Worm (Caenorhabditis elegans) whole organism, young adult: Measurements from ENCODE around the gene R02F2.9.

Experiments
- B0035.1 ChIP-seq: sonication (generic microtip); optimal IDR thresholded peaks from 2 replicates; lab custom pipeline; 2016; ENCODE audit warnings: missing genetic modification characterization, mild to moderate bottlenecking, missing compliant biosample characterization, missing genotype, missing genetic modification reagents
- B0336.3 ChIP-seq: fragments of 200-800 bp; sonication (Bioruptor generic); IDR thresholded peaks from 2 replicates; pipeline ENCODE4 v1.3.6; 2022; ENCODE audit warnings: missing genetic modification characterization, missing compliant biosample characterization
- F22D6.2 ChIP-seq: sonication (generic microtip); optimal IDR thresholded peaks from 2 replicates; lab custom pipeline; 2016; ENCODE audit warnings: mild to moderate bottlenecking, missing genetic modification characterization, missing compliant biosample characterization
- F23B12.7 ChIP-seq: sonication (generic microtip); optimal IDR thresholded peaks from 2 replicates; lab custom pipeline; 2017; ENCODE audit warnings: missing genetic modification characterization, mild to moderate bottlenecking, missing compliant biosample characterization, antibody characterized with exemption, moderate library complexity; ENCODE audit not compliant: insufficient read depth
- F33H1.4 ChIP-seq: fragments of 200-800 bp; sonication (Bioruptor generic); IDR thresholded peaks from 2 replicates; pipeline ENCODE4 v1.3.6; 2022; ENCODE audit warnings: missing genetic modification reagents, missing genetic modification characterization, missing compliant biosample characterization
- F52B5.7 ChIP-seq: sonication (generic microtip); optimal IDR thresholded peaks from 2 replicates; lab custom pipeline; 2016; ENCODE audit warnings: mild to moderate bottlenecking, missing genetic modification characterization, missing compliant biosample characterization
- F57C9.4 ChIP-seq: sonication (generic microtip); optimal IDR thresholded peaks from 2 replicates; lab custom pipeline; 2017; ENCODE audit warnings: mild to moderate bottlenecking, missing genetic modification characterization, missing compliant biosample characterization
- K12H6.12 ChIP-seq: fragments of 200-800 bp; sonication (Bioruptor generic); optimal IDR thresholded peaks from 2 replicates; lab custom pipeline; 2018; ENCODE audit warnings: mild to moderate bottlenecking, missing genetic modification characterization, missing compliant biosample characterization
- Y95B8A.8 ChIP-seq: fragments of 200-800 bp; sonication (Bioruptor generic); IDR thresholded peaks from 2 replicates; pipeline ENCODE4 v1.3.6; 2022; ENCODE audit warnings: missing genetic modification reagents, missing genetic modification characterization, missing compliant biosample characterization
- ama-1 ChIP-seq, 3 experiments: fragments of 150-350 bp in 1 of 3; sonication (generic microtip) in 2 of 3; optimal IDR thresholded peaks; 2 replicates each; lab custom pipeline; 2014 to 2018; ENCODE audit warnings: missing biosample characterization in 2 of 3, missing genetic modification characterization in 2 of 3, missing genetic modification reagents in 2 of 3
- aptf-2 ChIP-seq: fragments of 200-800 bp; sonication (Bioruptor generic); conservative IDR thresholded peaks from 2 replicates; pipeline ENCODE4 v1.3.6; 2022; ENCODE audit warnings: missing genetic modification reagents, missing genetic modification characterization, missing compliant biosample characterization
- attf-3 ChIP-seq: fragments of 200-800 bp; sonication (Bioruptor generic); conservative IDR thresholded peaks from 2 replicates; pipeline ENCODE4 v1.3.6; 2022; ENCODE audit warnings: missing genetic modification reagents, missing genetic modification characterization, missing compliant biosample characterization
- cebp-1 ChIP-seq, 2 experiments: fragments of 200-800 bp in 1 of 2; sonication (Bioruptor generic) in 1 of 2; sonication (generic microtip) in 1 of 2; IDR thresholded peaks in 1 of 2; optimal IDR thresholded peaks in 1 of 2; 2 replicates each; pipeline versions ENCODE4 v1.3.6 to Lab custom; 2017 to 2022; ENCODE audit warnings: missing compliant biosample characterization in 2 of 2, missing genetic modification characterization in 2 of 2, mild to moderate bottlenecking in 1 of 2, missing genetic modification reagents in 1 of 2, moderate library complexity in 1 of 2
- cebp-2 ChIP-seq: fragments of 200-800 bp; sonication (Bioruptor generic); IDR thresholded peaks from 2 replicates; pipeline ENCODE4 v1.3.6; 2022; ENCODE audit warnings: missing genetic modification characterization, missing compliant biosample characterization
- ceh-100 ChIP-seq: fragments of 200-800 bp; sonication (Bioruptor generic); IDR thresholded peaks from 2 replicates; pipeline ENCODE4 v1.3.6; 2022; ENCODE audit warnings: missing genetic modification reagents, missing genetic modification characterization, missing compliant biosample characterization
- chd-7 ChIP-seq: sonication (generic microtip); optimal IDR thresholded peaks from 2 replicates; lab custom pipeline; 2016; ENCODE audit warnings: mild to moderate bottlenecking, missing genetic modification characterization, moderate library complexity, missing compliant biosample characterization
- dpl-1 ChIP-seq: fragments of 150-350 bp; optimal IDR thresholded peaks from 2 replicates; lab custom pipeline; 2014; ENCODE audit warnings: missing biosample characterization, missing genetic modification reagents, missing genetic modification characterization
- efl-1 ChIP-seq: fragments of 150-350 bp; optimal IDR thresholded peaks from 2 replicates; lab custom pipeline; 2014; ENCODE audit warnings: missing biosample characterization, missing genetic modification reagents, missing genetic modification characterization
- egl-44 ChIP-seq: fragments of 200-800 bp; sonication (Bioruptor generic); IDR thresholded peaks from 2 replicates; pipeline ENCODE4 v1.3.6; 2022; ENCODE audit warnings: missing genetic modification reagents, missing genetic modification characterization, missing compliant biosample characterization
- egrh-3 ChIP-seq: fragments of 200-800 bp; sonication (Bioruptor generic); IDR thresholded peaks from 2 replicates; pipeline ENCODE4 v1.3.6; 2022; ENCODE audit warnings: missing genetic modification reagents, missing genetic modification characterization, missing compliant biosample characterization
- ekl-4 ChIP-seq: fragments of 200-800 bp; sonication (Bioruptor generic); IDR thresholded peaks from 2 replicates; pipeline ENCODE4 v1.3.6; 2022; ENCODE audit warnings: missing genetic modification reagents, missing genetic modification characterization, missing compliant biosample characterization
- ets-4 ChIP-seq: fragments of 200-800 bp; sonication (Bioruptor generic); optimal IDR thresholded peaks from 2 replicates; lab custom pipeline; 2018; ENCODE audit warnings: mild to moderate bottlenecking, missing genetic modification characterization, missing compliant biosample characterization
- fkh-3 ChIP-seq: sonication (generic microtip); optimal IDR thresholded peaks from 2 replicates; lab custom pipeline; 2016; ENCODE audit warnings: mild to moderate bottlenecking, missing genetic modification characterization, missing compliant biosample characterization
- gei-17 ChIP-seq: fragments of 200-800 bp; sonication (Bioruptor generic); optimal IDR thresholded peaks from 2 replicates; lab custom pipeline; 2018; ENCODE audit warnings: mild to moderate bottlenecking, missing genetic modification characterization, missing compliant biosample characterization
- hmg-1.2 ChIP-seq: fragments of 200-800 bp; sonication (Bioruptor generic); IDR thresholded peaks from 2 replicates; pipeline ENCODE4 v1.3.6; 2022; ENCODE audit warnings: missing genetic modification reagents, missing genetic modification characterization, missing compliant biosample characterization
- hmg-20 ChIP-seq: fragments of 200-800 bp; sonication (Bioruptor generic); IDR thresholded peaks from 2 replicates; pipeline ENCODE4 v1.3.6; 2022; ENCODE audit warnings: missing genetic modification reagents, missing genetic modification characterization, missing compliant biosample characterization
- lag-1 ChIP-seq: fragments of 200-800 bp; sonication (Bioruptor generic); IDR thresholded peaks from 2 replicates; pipeline ENCODE4 v1.3.6; 2022; ENCODE audit warnings: missing genetic modification reagents, missing genetic modification characterization, missing compliant biosample characterization
- let-526 ChIP-seq: fragments of 200-800 bp; sonication (Bioruptor generic); IDR thresholded peaks from 2 replicates; pipeline ENCODE4 v1.3.6; 2022; ENCODE audit warnings: missing genetic modification reagents, missing genetic modification characterization, missing compliant biosample characterization
- let-607 ChIP-seq, 2 experiments: fragments of 200-800 bp in 1 of 2; sonication (Bioruptor generic) in 1 of 2; sonication (generic microtip) in 1 of 2; optimal IDR thresholded peaks; 2 replicates each; lab custom pipeline; 2016 to 2018; ENCODE audit warnings: mild to moderate bottlenecking in 2 of 2, missing compliant biosample characterization in 2 of 2, missing genetic modification characterization in 2 of 2, moderate library complexity in 2 of 2, missing genotype in 1 of 2
- lir-1 ChIP-seq: fragments of 200-800 bp; sonication (Bioruptor generic); conservative IDR thresholded peaks from 2 replicates; pipeline ENCODE4 v1.3.6; 2022; ENCODE audit warnings: missing genetic modification reagents, missing genetic modification characterization, missing compliant biosample characterization
- madf-10 ChIP-seq: sonication (generic microtip); optimal IDR thresholded peaks from 2 replicates; lab custom pipeline; 2016; ENCODE audit warnings: mild to moderate bottlenecking, missing genetic modification characterization, missing compliant biosample characterization
- mel-28 ChIP-seq: sonication (generic microtip); optimal IDR thresholded peaks from 2 replicates; lab custom pipeline; 2016; ENCODE audit warnings: borderline replicate concordance, mild to moderate bottlenecking, missing genetic modification characterization, missing compliant biosample characterization
- mxl-1 ChIP-seq: sonication (generic microtip); optimal IDR thresholded peaks from 2 replicates; lab custom pipeline; 2016; ENCODE audit warnings: missing genetic modification characterization, missing compliant biosample characterization
- nfyb-1 ChIP-seq: fragments of 200-800 bp; sonication (Bioruptor generic); IDR thresholded peaks from 2 replicates; pipeline ENCODE4 v1.3.6; 2022; ENCODE audit warnings: missing genetic modification reagents, missing genetic modification characterization, missing compliant biosample characterization
- nhr-80 ChIP-seq: sonication (generic microtip); optimal IDR thresholded peaks from 2 replicates; lab custom pipeline; 2016; ENCODE audit warnings: missing genetic modification characterization, missing compliant biosample characterization
- nhr-90 ChIP-seq: sonication (generic microtip); optimal IDR thresholded peaks from 2 replicates; lab custom pipeline; 2016; ENCODE audit warnings: missing genotype, mild to moderate bottlenecking, missing genetic modification characterization, missing compliant biosample characterization
- pbrm-1 ChIP-seq: fragments of 200-800 bp; sonication (Bioruptor generic); IDR thresholded peaks from 2 replicates; pipeline ENCODE4 v1.3.6; 2022; ENCODE audit warnings: missing genetic modification reagents, missing genetic modification characterization, missing compliant biosample characterization
- pha-4 ChIP-seq: fragments of 150-350 bp; sonication (generic microtip); optimal IDR thresholded peaks from 2 replicates; lab custom pipeline; 2014; ENCODE audit warnings: missing biosample characterization, missing genetic modification reagents, missing genetic modification characterization
- rcor-1 ChIP-seq: fragments of 200-800 bp; sonication (Bioruptor generic); IDR thresholded peaks from 2 replicates; pipeline ENCODE4 v1.3.6; 2022; ENCODE audit warnings: missing genetic modification reagents, missing genetic modification characterization, missing compliant biosample characterization
- snpc-1.3 ChIP-seq: sonication (generic microtip); optimal IDR thresholded peaks from 2 replicates; lab custom pipeline; 2017; ENCODE audit warnings: missing genetic modification characterization, mild to moderate bottlenecking, missing compliant biosample characterization, antibody characterized with exemption, moderate library complexity, missing genotype, missing genetic modification reagents; ENCODE audit not compliant: insufficient read depth
- unc-62 ChIP-seq: fragments of 150-350 bp; optimal IDR thresholded peaks from 2 replicates; lab custom pipeline; 2014; ENCODE audit warnings: missing biosample characterization, missing genetic modification reagents, missing genetic modification characterization
- zfh-2 ChIP-seq: fragments of 200-800 bp; sonication (Bioruptor generic); conservative IDR thresholded peaks from 2 replicates; pipeline ENCODE4 v1.3.6; 2022; ENCODE audit warnings: missing genetic modification reagents, missing genetic modification characterization, missing compliant biosample characterization
- zim-3 ChIP-seq: sonication (generic microtip); optimal IDR thresholded peaks from 2 replicates; lab custom pipeline; 2017; ENCODE audit warnings: mild to moderate bottlenecking, missing genetic modification characterization, moderate library complexity, missing compliant biosample characterization
- ztf-18 ChIP-seq: sonication (generic microtip); optimal IDR thresholded peaks from 2 replicates; lab custom pipeline; 2016; ENCODE audit warnings: missing genotype, mild to moderate bottlenecking, missing genetic modification characterization, missing compliant biosample characterization
- ztf-25 ChIP-seq: fragments of 200-800 bp; sonication (Bioruptor generic); IDR thresholded peaks from 2 replicates; pipeline ENCODE4 v1.3.6; 2022; ENCODE audit warnings: missing genetic modification reagents, missing genetic modification characterization, missing compliant biosample characterization
- ztf-26 ChIP-seq: sonication (generic microtip); optimal IDR thresholded peaks from 2 replicates; lab custom pipeline; 2017; ENCODE audit warnings: missing genetic modification characterization, missing compliant biosample characterization
- ztf-3 ChIP-seq: fragments of 200-800 bp; sonication (Bioruptor generic); optimal IDR thresholded peaks from 2 replicates; lab custom pipeline; 2018; ENCODE audit warnings: mild to moderate bottlenecking, missing genetic modification characterization, missing compliant biosample characterization

The R02F2.9 gene

ce11 chrIII:5503669-5504068 is 4.7 kb downstream of the R02F2.9 start (continued):
- TF ChIP-seq ztf-26 (tag; lab: Kevin White, UChicago) = no peak
- no peak for TF ChIP-seq nfyb-1
- no peak for TF ChIP-seq gei-17 (GFP tag; lab: Kevin White, UChicago)
- TF ChIP-seq Y95B8A.8 (GFP tag; lab: Robert Waterston, UW) = no peak
- no peak for TF ChIP-seq mxl-1
- TF ChIP-seq let-607 (tag; optimal IDR thresholded peaks at IDR 0.05; lab: Kevin White, UChicago) = no peak
- no peak for TF ChIP-seq ama-1 (optimal IDR thresholded peaks at IDR 0.05; lab: Kevin White, UChicago)
- TF ChIP-seq ama-1 (GFP tag; optimal IDR thresholded peaks at IDR 0.05; lab: Kevin White, UChicago) = no peak
- TF ChIP-seq ztf-18 = no peak
- TF ChIP-seq lag-1 = no peak
- no peak for TF ChIP-seq madf-10 (tag; lab: Kevin White, UChicago)
- no peak for TF ChIP-seq pha-4
- 0 out of 2 replicates have a peak, but pooled peaks have one; percentile 23 for TF ChIP-seq pbrm-1 (GFP tag; lab: Robert Waterston, UW)
- no peak for TF ChIP-seq lir-1 (GFP tag; lab: Robert Waterston, UW)
- peak; percentile 55; the same call in 1 of the 2 replicates for TF ChIP-seq F33H1.4 (GFP tag; lab: Robert Waterston, UW)
- TF ChIP-seq efl-1 (GFP tag; lab: Kevin White, UChicago) = peak; percentile 72
- TF ChIP-seq ceh-100 (GFP tag; lab: Robert Waterston, UW) = peak; percentile 19; the same call in 1 of the 2 replicates
- peak; percentile 35 for TF ChIP-seq snpc-1.3
- TF ChIP-seq F22D6.2 (tag; lab: Kevin White, UChicago) = no peak
- TF ChIP-seq F52B5.7 = no peak
- TF ChIP-seq egl-44 (GFP tag; lab: Robert Waterston, UW) = no peak
- TF ChIP-seq unc-62 (GFP tag; lab: Kevin White, UChicago) = no peak
- peak; percentile 64 for TF ChIP-seq dpl-1 (GFP tag; lab: Kevin White, UChicago)
- TF ChIP-seq mel-28 (tag; lab: Kevin White, UChicago) = no peak
- no peak for TF ChIP-seq aptf-2 (GFP tag; lab: Robert Waterston, UW)
- no peak for TF ChIP-seq ets-4 (GFP tag; lab: Kevin White, UChicago)
- no peak for TF ChIP-seq B0035.1
- no peak for TF ChIP-seq K12H6.12 (tag; lab: Kevin White, UChicago)
- TF ChIP-seq hmg-20 = no peak
- TF ChIP-seq hmg-1.2 (GFP tag; lab: Robert Waterston, UW) = 0 out of 2 replicates have a peak, but pooled peaks have one; percentile 5

DNA sequence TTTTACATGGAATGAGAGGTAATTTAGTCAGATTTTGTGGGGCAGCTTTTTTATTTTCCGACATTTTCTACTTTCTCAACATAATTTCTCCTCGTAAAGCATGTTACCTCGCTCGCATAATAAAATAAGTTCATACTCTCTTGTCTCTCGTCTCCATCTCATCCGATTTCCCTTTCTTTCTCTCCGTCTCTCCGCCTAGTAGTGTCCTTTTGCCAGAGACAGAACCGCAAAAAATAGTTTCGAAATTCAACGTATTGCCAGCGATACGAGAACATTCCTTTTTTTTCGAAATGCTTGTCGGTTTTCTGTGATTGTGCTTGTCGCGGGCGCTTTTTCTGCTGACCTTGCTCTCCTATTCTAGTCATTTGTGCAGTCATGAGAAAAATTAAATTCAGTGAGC is 5.2 kb downstream of the R02F2.9 start:
- TF ChIP-seq B0336.3 (GFP tag; lab: Robert Waterston, UW) (no peak; the same call in 1 of the 2 replicates), nhr-90 (tag; lab: Kevin White, UChicago) (no peak), ztf-25 (GFP tag; lab: Robert Waterston, UW) (no peak), F23B12.7 (tag; lab: Kevin White, UChicago) (peak; percentile 8), cebp-1 (GFP tag; IDR thresholded peaks at IDR 0.05; lab: Robert Waterston, UW) (no peak), cebp-1 (tag; optimal IDR thresholded peaks at IDR 0.05; lab: Kevin White, UChicago) (peak; percentile 80), hmg-1.2 (GFP tag; lab: Robert Waterston, UW) (peak; percentile 51; the same call in 1 of the 2 replicates), zim-3 (tag; lab: Kevin White, UChicago) (no peak), ets-4 (GFP tag; lab: Kevin White, UChicago) (peak; percentile 25), fkh-3 (no peak), chd-7 (no peak), cebp-2 (GFP tag; lab: Robert Waterston, UW) (no peak), snpc-1.3 (no peak), gei-17 (GFP tag; lab: Kevin White, UChicago) (no peak), ztf-3 (GFP tag; lab: Kevin White, UChicago) (no peak), attf-3 (no peak), let-526 (GFP tag; lab: Robert Waterston, UW) (no peak), zfh-2 (no peak), let-607 (tag; optimal IDR thresholded peaks at IDR 0.05; lab: Kevin White, UChicago) (peak in 1 of 2 experiments; percentile 12), egrh-3 (GFP tag; lab: Robert Waterston, UW) (no peak), egl-44 (GFP tag; lab: Robert Waterston, UW) (0 out of 2 replicates have a peak, but pooled peaks have one; percentile 16), nhr-80 (tag; lab: Kevin White, UChicago) (peak; percentile 32), rcor-1 (GFP tag; lab: Robert Waterston, UW) (no peak), F57C9.4 (tag; lab: Kevin White, UChicago) (no peak), ekl-4 (GFP tag; lab: Robert Waterston, UW) (no peak), mel-28 (tag; lab: Kevin White, UChicago) (no peak)
